Fruit fly (Drosophila melanogaster) whole organism, embryonic: ENCODE data around the gene CG4577.

Source experiments
- ATbp ChIP-seq: fragments of 200-800 bp; sonication (Bioruptor generic); optimal IDR thresholded peaks from 2 replicates; lab custom pipeline; 2017; ENCODE audit warnings: missing biosample characterization, mild to moderate bottlenecking, missing genetic modification characterization, missing genetic modification reagents
- Asciz ChIP-seq: fragments of 200-800 bp; sonication (Bioruptor generic); optimal IDR thresholded peaks from 2 replicates; lab custom pipeline; 2017; ENCODE audit warnings: missing biosample characterization, mild to moderate bottlenecking, missing genetic modification characterization, missing genetic modification reagents
- Blimp-1 ChIP-seq: fragments of 200-800 bp; sonication (Bioruptor generic); optimal IDR thresholded peaks from 3 replicates; lab custom pipeline; 2018; ENCODE audit warnings: missing biosample characterization, missing genetic modification characterization, mild to moderate bottlenecking, moderate library complexity, missing genetic modification reagents
- CG10543 ChIP-seq: fragments of 200-800 bp; sonication (Bioruptor generic); optimal IDR thresholded peaks from 3 replicates; lab custom pipeline; 2017; ENCODE audit warnings: missing biosample characterization, mild to moderate bottlenecking, missing genetic modification characterization, moderate library complexity
- CG11504 ChIP-seq: fragments of 200-800 bp; sonication (Bioruptor generic); optimal IDR thresholded peaks from 3 replicates; lab custom pipeline; 2019; ENCODE audit warnings: missing biosample characterization, mild to moderate bottlenecking, missing genetic modification characterization, moderate library complexity
- CG12071 ChIP-seq: fragments of 200-800 bp; sonication (Bioruptor generic); optimal IDR thresholded peaks from 3 replicates; lab custom pipeline; 2018; ENCODE audit warnings: missing biosample characterization, mild to moderate bottlenecking, missing genetic modification characterization
- CG12769 ChIP-seq: fragments of 200-800 bp; sonication (Bioruptor generic); optimal IDR thresholded peaks from 2 replicates; lab custom pipeline; 2019; ENCODE audit warnings: missing biosample characterization, mild to moderate bottlenecking, missing genetic modification characterization, moderate library complexity
- CG13894 ChIP-seq: fragments of 200-800 bp; sonication (Bioruptor generic); optimal IDR thresholded peaks from 3 replicates; lab custom pipeline; 2018; ENCODE audit warnings: missing biosample characterization, mild to moderate bottlenecking, missing genetic modification characterization, moderate library complexity
- CG14710 ChIP-seq: fragments of 200-800 bp; sonication (Bioruptor generic); optimal IDR thresholded peaks from 3 replicates; lab custom pipeline; 2019; ENCODE audit warnings: missing biosample characterization, mild to moderate bottlenecking, missing genetic modification characterization, moderate library complexity
- CG15601 ChIP-seq: fragments of 200-800 bp; sonication (Bioruptor generic); optimal IDR thresholded peaks from 3 replicates; lab custom pipeline; 2019; ENCODE audit warnings: missing biosample characterization, mild to moderate bottlenecking, missing genetic modification characterization, moderate library complexity
- CG16813 ChIP-seq: fragments of 200-800 bp; sonication (Bioruptor generic); IDR thresholded peaks from 3 replicates; pipeline ENCODE4 v1.3.6; 2022; ENCODE audit warnings: missing biosample characterization, missing genetic modification characterization; ENCODE audit not compliant: partially characterized antibody
- CG17361 ChIP-seq: fragments of 200-800 bp; sonication (Bioruptor generic); IDR thresholded peaks from 3 replicates; pipeline ENCODE4 v1.3.6; 2022; ENCODE audit warnings: missing biosample characterization, missing genetic modification characterization
- CG17385 ChIP-seq: fragments of 200-800 bp; sonication (Bioruptor generic); optimal IDR thresholded peaks from 3 replicates; lab custom pipeline; 2018; ENCODE audit warnings: missing biosample characterization, mild to moderate bottlenecking, missing genetic modification characterization
- CG17612 ChIP-seq: fragments of 200-800 bp; sonication (Bioruptor generic); IDR thresholded peaks from 2 replicates; pipeline ENCODE4 v1.3.6; 2022; ENCODE audit warnings: missing biosample characterization, missing genetic modification characterization
- CG2712 ChIP-seq: fragments of 200-800 bp; optimal IDR thresholded peaks from 3 replicates; lab custom pipeline; 2019; ENCODE audit warnings: missing biosample characterization, mild to moderate bottlenecking, missing genetic modification characterization, moderate library complexity
- CG2875 ChIP-seq: fragments of 200-800 bp; sonication (Bioruptor generic); optimal IDR thresholded peaks from 2 replicates; lab custom pipeline; 2017; ENCODE audit warnings: missing biosample characterization, mild to moderate bottlenecking, missing genetic modification characterization, missing genetic modification reagents
- CG31388 ChIP-seq: fragments of 200-800 bp; sonication (Bioruptor generic); optimal IDR thresholded peaks from 2 replicates; lab custom pipeline; 2016; ENCODE audit warnings: missing biosample characterization, missing genetic modification characterization
- CG3281 ChIP-seq: fragments of 200-800 bp; sonication (Bioruptor generic); optimal IDR thresholded peaks from 3 replicates; lab custom pipeline; 2017; ENCODE audit warnings: missing biosample characterization, mild to moderate bottlenecking, missing genetic modification characterization
- CG7987 ChIP-seq: fragments of 200-800 bp; sonication (Bioruptor generic); optimal IDR thresholded peaks from 2 replicates; lab custom pipeline; 2018; ENCODE audit warnings: missing biosample characterization, mild to moderate bottlenecking, missing genetic modification characterization, moderate library complexity
- CG8290 ChIP-seq, 3 experiments: fragments of 200-800 bp; sonication (Bioruptor generic); optimal IDR thresholded peaks; 2 replicates each; lab custom pipeline; 2016 to 2019; ENCODE audit warnings: missing biosample characterization in 3 of 3, missing genetic modification characterization in 3 of 3, mild to moderate bottlenecking in 2 of 3, moderate library complexity in 1 of 3
- CG8478 ChIP-seq: fragments of >200 bp; optimal IDR thresholded peaks from 2 replicates; lab custom pipeline; 2018
- CG9437 ChIP-seq: fragments of 200-800 bp; sonication (Bioruptor generic); optimal IDR thresholded peaks from 2 replicates; lab custom pipeline; 2018; ENCODE audit warnings: missing biosample characterization, mild to moderate bottlenecking, missing genetic modification characterization
- D19A ChIP-seq: fragments of 200-800 bp; optimal IDR thresholded peaks from 3 replicates; lab custom pipeline; 2019; ENCODE audit warnings: missing biosample characterization, mild to moderate bottlenecking, missing genetic modification characterization, moderate library complexity
- Dfd ChIP-seq, 2 experiments: fragments of >200 bp; optimal IDR thresholded peaks; 2 replicates each; lab custom pipeline; 2017; ENCODE audit warnings: missing biosample characterization in 2 of 2, missing genetic modification characterization in 2 of 2
- Ets65A ChIP-seq: fragments of 200-800 bp; sonication (Bioruptor generic); peaks from one replicate; lab custom pipeline; 2016; ENCODE audit warnings: missing biosample characterization, missing genetic modification characterization
- H15 ChIP-seq: fragments of 200-800 bp; sonication (Bioruptor generic); IDR thresholded peaks from 3 replicates; pipeline ENCODE4 v1.3.6; 2022; ENCODE audit warnings: missing biosample characterization, missing genetic modification characterization
- Hr51 ChIP-seq, 2 experiments: fragments of 200-800 bp; sonication (Bioruptor generic); optimal IDR thresholded peaks; 2 replicates in 1 of 2; 3 replicates in 1 of 2; lab custom pipeline; 2016 to 2018; ENCODE audit warnings: missing biosample characterization in 2 of 2, missing genetic modification characterization in 2 of 2, mild to moderate bottlenecking in 1 of 2, moderate library complexity in 1 of 2
- Lpt ChIP-seq: fragments of >200 bp; optimal IDR thresholded peaks from 2 replicates; lab custom pipeline; 2018; ENCODE audit warnings: missing biosample characterization, missing genetic modification characterization
- Med ChIP-seq: fragments of 200-800 bp; sonication (Bioruptor generic); peaks from one replicate; lab custom pipeline; 2016; ENCODE audit warnings: missing biosample characterization, missing genetic modification characterization, mild to moderate bottlenecking, inconsistent platforms, moderate library complexity
- NK7.1 ChIP-seq: fragments of 200-800 bp; sonication (Bioruptor generic); optimal IDR thresholded peaks from 3 replicates; lab custom pipeline; 2016; ENCODE audit warnings: missing biosample characterization, missing genetic modification characterization
- Sox102F ChIP-seq: fragments of 200-800 bp; sonication (Bioruptor generic); optimal IDR thresholded peaks from 2 replicates; lab custom pipeline; 2018; ENCODE audit warnings: missing biosample characterization, mild to moderate bottlenecking, missing genetic modification characterization, moderate library complexity
- bab2 ChIP-seq: fragments of 200-800 bp; sonication (Bioruptor generic); optimal IDR thresholded peaks from 2 replicates; lab custom pipeline; 2016; ENCODE audit warnings: missing biosample characterization, missing genetic modification characterization
- cad ChIP-seq: fragments of >200 bp; optimal IDR thresholded peaks from 2 replicates; lab custom pipeline; 2017; ENCODE audit warnings: missing biosample characterization, missing genetic modification characterization
- fu2 ChIP-seq: fragments of 200-800 bp; sonication (Bioruptor generic); optimal IDR thresholded peaks from 2 replicates; lab custom pipeline; 2016; ENCODE audit warnings: missing biosample characterization, missing genetic modification characterization
- grn ChIP-seq: fragments of 200-800 bp; sonication (Bioruptor generic); optimal IDR thresholded peaks from 3 replicates; lab custom pipeline; 2017; ENCODE audit warnings: missing biosample characterization, missing genetic modification characterization
- inv ChIP-seq: fragments of 200-800 bp; sonication (Bioruptor generic); IDR thresholded peaks from 2 replicates; pipeline ENCODE4 v1.3.6; 2022; ENCODE audit warnings: missing biosample characterization, missing genetic modification characterization; ENCODE audit not compliant: partially characterized antibody
- maf-S ChIP-seq: fragments of 200-800 bp; sonication (Bioruptor generic); optimal IDR thresholded peaks from 2 replicates; lab custom pipeline; 2016; ENCODE audit warnings: missing biosample characterization, missing genetic modification characterization
- oc ChIP-seq: fragments of 200-800 bp; sonication (Bioruptor generic); optimal IDR thresholded peaks from 2 replicates; lab custom pipeline; 2018; ENCODE audit warnings: missing biosample characterization, mild to moderate bottlenecking, missing genetic modification characterization, moderate library complexity
- otp ChIP-seq: fragments of 200-800 bp; sonication (Bioruptor generic); IDR thresholded peaks from 3 replicates; pipeline ENCODE4, ENCODE4 v1.3.6; 2022; ENCODE audit warnings: missing biosample characterization, missing genetic modification characterization
- pzg ChIP-seq: fragments of 200-800 bp; sonication (Bioruptor generic); optimal IDR thresholded peaks from 3 replicates; lab custom pipeline; 2018; ENCODE audit warnings: missing biosample characterization, mild to moderate bottlenecking, missing genetic modification characterization, moderate library complexity
- sd ChIP-seq: fragments of 200-800 bp; sonication (Bioruptor generic); optimal IDR thresholded peaks from 3 replicates; lab custom pipeline; 2018; ENCODE audit warnings: missing biosample characterization, mild to moderate bottlenecking, missing genetic modification characterization, moderate library complexity
- sens ChIP-seq: fragments of 200-800 bp; sonication (Bioruptor generic); peaks from one replicate; lab custom pipeline; 2016; ENCODE audit warnings: missing biosample characterization, missing genetic modification characterization
- sens-2 ChIP-seq: fragments of 200-800 bp; sonication (Bioruptor generic); IDR thresholded peaks from 2 replicates; pipeline ENCODE4 v1.3.6; 2022; ENCODE audit warnings: missing biosample characterization, missing genetic modification characterization
- so ChIP-seq: fragments of 200-800 bp; sonication (Bioruptor generic); IDR thresholded peaks from 3 replicates; pipeline ENCODE4 v1.3.6; 2022; ENCODE audit warnings: missing biosample characterization, missing genetic modification characterization
- tll ChIP-seq, 2 experiments: fragments of 200-800 bp in 1 of 2; fragments of >200 bp in 1 of 2; sonication (Bioruptor generic) in 1 of 2; optimal IDR thresholded peaks; 2 replicates each; lab custom pipeline; 2017 to 2019; ENCODE audit warnings: missing biosample characterization in 2 of 2, missing genetic modification characterization in 2 of 2, mild to moderate bottlenecking in 1 of 2, moderate library complexity in 1 of 2
- unpg ChIP-seq: fragments of 200-800 bp; sonication (Bioruptor generic); optimal IDR thresholded peaks from 3 replicates; lab custom pipeline; 2018; ENCODE audit warnings: missing biosample characterization, mild to moderate bottlenecking, missing genetic modification characterization, moderate library complexity
- wor ChIP-seq: fragments of 200-800 bp; sonication (Bioruptor generic); IDR thresholded peaks from 2 replicates; pipeline ENCODE4 v1.3.6; 2022; ENCODE audit warnings: missing biosample characterization, missing genetic modification characterization

Gene CG4577

dm6 chr2L:1121942-1122710 lies 12.4 kb upstream of the CG4577 start (continued):
- TF ChIP-seq unpg (GFP tag; lab: Kevin White, UChicago) (peak; percentile 5), CG3281 (GFP tag; lab: Kevin White, UChicago) (no peak), CG12769 (tag; lab: Kevin White, UChicago) (peak; percentile 83), sens-2 (GFP tag; lab: Robert Waterston, UW) (no peak), ATbp (GFP tag; lab: Kevin White, UChicago) (peak; percentile 42), Med (peak; percentile 63), CG12071 (GFP tag; lab: Kevin White, UChicago) (peak; percentile 7), oc (tag; lab: Kevin White, UChicago) (peak; percentile 15), fu2 (no peak), Lpt (no peak), CG2875 (peak; percentile 0), CG15601 (tag; lab: Kevin White, UChicago) (peak; percentile 21), CG17361 (GFP tag; lab: Robert Waterston, UW) (0 out of 3 replicates have a peak, but pooled peaks have one; percentile 32), Sox102F (GFP tag; lab: Kevin White, UChicago) (peak; percentile 22), Blimp-1 (GFP tag; lab: Kevin White, UChicago) (peak; percentile 16), CG7987 (GFP tag; lab: Kevin White, UChicago) (peak; percentile 38), Asciz (GFP tag; lab: Kevin White, UChicago) (peak; percentile 0), sens (GFP tag; lab: Kevin White, UChicago) (peak; percentile 68), Hr51 (GFP tag; optimal IDR thresholded peaks at IDR 0.05; lab: Kevin White, UChicago) (peak in 1 of 2 experiments; percentile 15), CG11504 (tag; lab: Kevin White, UChicago) (peak; percentile 37), CG17612 (GFP tag; lab: Robert Waterston, UW) (0 out of 2 replicates have a peak, but pooled peaks have one; percentile 4), so (no peak), CG17385 (no peak), CG14710 (tag; lab: Kevin White, UChicago) (peak; percentile 11), CG8290 (GFP tag; optimal IDR thresholded peaks at IDR 0.05; lab: Kevin White, UChicago) (no peak), CG8290 (tag; optimal IDR thresholded peaks at IDR 0.05; lab: Kevin White, UChicago) (peak in 1 of 2 experiments; percentile 2)

dm6 chr2L:1122711-1122960 lies 11.9 kb upstream of the CG4577 start:
- TF ChIP-seq sd (tag; lab: Kevin White, UChicago) (peak; percentile 80), otp (GFP tag; lab: Robert Waterston, UW) (no peak), CG13894 (tag; lab: Kevin White, UChicago) (peak; percentile 37), CG9437 (GFP tag; lab: Kevin White, UChicago) (no peak), NK7.1 (GFP tag; lab: Kevin White, UChicago) (no peak), maf-S (GFP tag; lab: Kevin White, UChicago) (no peak), CG2712 (no peak), Ets65A (GFP tag; lab: Kevin White, UChicago) (peak; percentile 61), CG8478 (no peak), D19A (tag; lab: Kevin White, UChicago) (no peak), wor (GFP tag; lab: Robert Waterston, UW) (no peak), inv (GFP tag; lab: Robert Waterston, UW) (no peak), pzg (no peak), CG31388 (GFP tag; lab: Kevin White, UChicago) (no peak), tll (GFP tag; optimal IDR thresholded peaks at IDR 0.05; lab: Kevin White, UChicago) (no peak), cad (GFP tag; lab: Kevin White, UChicago) (no peak), grn (no peak), bab2 (no peak), CG16813 (GFP tag; lab: Robert Waterston, UW) (no peak), H15 (GFP tag; lab: Robert Waterston, UW) (no peak), CG7987 (GFP tag; lab: Kevin White, UChicago) (no peak), Dfd (GFP tag; optimal IDR thresholded peaks at IDR 0.05; lab: Kevin White, UChicago) (no peak), CG10543 (GFP tag; lab: Kevin White, UChicago) (no peak)
